Worm (Caenorhabditis elegans): ENCODE results near the gene T04C9.1.

T04C9.1 gene

DNA sequence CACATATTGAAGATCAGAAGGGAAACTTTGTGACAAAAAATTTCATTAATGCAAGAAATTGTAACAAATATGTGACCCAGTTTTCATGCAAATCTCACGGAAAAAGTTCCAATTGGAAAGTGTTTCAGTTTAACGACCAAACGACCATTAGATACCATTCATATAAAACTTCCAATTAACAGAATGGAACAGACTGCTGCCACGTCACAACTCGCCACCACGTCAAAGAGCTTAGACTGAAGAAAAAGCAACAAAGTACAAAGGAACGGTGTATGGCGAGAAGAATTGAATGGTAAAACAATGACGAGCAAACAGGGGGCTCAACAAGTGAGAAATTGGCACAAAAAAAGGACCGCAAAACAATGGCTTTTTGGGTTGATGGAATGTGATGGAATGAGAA is 7.7 kb upstream of the T04C9.1 start, which contains the start of gene T04C9.3:
TSS of gene T04C9.3 (plus strand) at position 301 of the 400 bp plus-strand sequence.
- no peak for TF ChIP-seq unc-130 (tag; optimal IDR thresholded peaks at IDR 0.05)
- TF ChIP-seq unc-86 (tag; optimal IDR thresholded peaks at IDR 0.05): no peak
- no peak for TF ChIP-seq lin-14 (GFP tag; optimal IDR thresholded peaks at IDR 0.05)
- TF ChIP-seq unc-30 (tag; optimal IDR thresholded peaks at IDR 0.05): no peak
- TF ChIP-seq pax-3 (tag; optimal IDR thresholded peaks at IDR 0.05): no peak
- no peak for TF ChIP-seq nhr-71 (tag; optimal IDR thresholded peaks at IDR 0.05)
- no peak for TF ChIP-seq xbp-1 (tag; optimal IDR thresholded peaks at IDR 0.05)
- TF ChIP-seq ceh-82 (tag; optimal IDR thresholded peaks at IDR 0.05): no peak
- no peak for TF ChIP-seq nhr-90 (tag; optimal IDR thresholded peaks at IDR 0.05; ENCODE audit: poor library complexity)
- no peak for TF ChIP-seq nhr-77 (tag; optimal IDR thresholded peaks at IDR 0.05)

DNA sequence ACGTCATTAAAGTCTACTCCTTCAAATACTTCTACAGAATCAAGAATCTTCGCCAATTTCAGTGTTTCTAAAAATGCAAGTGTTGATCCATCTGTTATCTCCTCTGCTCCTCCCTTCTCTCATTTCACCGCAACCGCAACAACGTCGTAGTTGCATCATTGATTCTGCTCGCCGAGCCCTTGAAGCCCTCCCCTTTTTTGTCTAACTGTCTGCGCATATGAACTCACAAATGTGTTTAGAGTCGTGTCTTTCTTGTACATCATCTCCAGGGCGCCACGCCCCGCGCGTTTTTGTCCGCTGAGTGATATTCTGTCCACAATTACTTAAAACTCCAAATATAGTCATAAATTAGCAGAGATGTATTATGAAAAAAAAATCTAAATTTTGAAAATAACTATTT is 5.0 kb upstream of the T04C9.1 start:
- TF ChIP-seq lsy-2 (tag; optimal IDR thresholded peaks at IDR 0.05) (peak in 1 of 2 experiments; percentile 16), lin-14 (GFP tag; optimal IDR thresholded peaks at IDR 0.05) (peak; percentile 50), nhr-71 (tag; optimal IDR thresholded peaks at IDR 0.05) (peak; percentile 7), nhr-19 (GFP tag; conservative IDR thresholded peaks at IDR 0.05) (0 out of 2 replicates have a peak, but pooled peaks have one; percentile 12), unc-62 (GFP tag; optimal IDR thresholded peaks at IDR 0.05) (no peak), ceh-82 (tag; optimal IDR thresholded peaks at IDR 0.05) (peak in 1 of 3 experiments; percentile 14), Y116A8C.19 (tag; optimal IDR thresholded peaks at IDR 0.05; ENCODE audit: borderline replicate concordance) (no peak), mep-1 (tag; optimal IDR thresholded peaks at IDR 0.05) (peak; percentile 15), lin-35 (GFP tag; optimal IDR thresholded peaks at IDR 0.05) (peak in 1 of 2 experiments; percentile 4), rnt-1 (tag; optimal IDR thresholded peaks at IDR 0.05) (peak; percentile 28), fkh-4 (tag; optimal IDR thresholded peaks at IDR 0.05; ENCODE audit: borderline replicate concordance) (no peak), egl-13 (tag; optimal IDR thresholded peaks at IDR 0.05) (peak; percentile 9)

- no peak for TF ChIP-seq pax-3 (tag; optimal IDR thresholded peaks at IDR 0.05)
- no peak for TF ChIP-seq snu-23 (GFP tag; optimal IDR thresholded peaks at IDR 0.05)
- TF ChIP-seq fkh-4 (tag; optimal IDR thresholded peaks at IDR 0.05; ENCODE audit: borderline replicate concordance): no peak
- no peak for TF ChIP-seq nhr-84 (tag; optimal IDR thresholded peaks at IDR 0.05)
- TF ChIP-seq elt-2 (tag; optimal IDR thresholded peaks at IDR 0.05): no peak
- no peak for TF ChIP-seq lsy-2 (tag; optimal IDR thresholded peaks at IDR 0.05)
- TF ChIP-seq lin-15B (tag; optimal IDR thresholded peaks at IDR 0.05): no peak
- TF ChIP-seq nhr-77 (tag; optimal IDR thresholded peaks at IDR 0.05): no peak
- TF ChIP-seq fos-1 (tag; optimal IDR thresholded peaks at IDR 0.05): no peak
- no peak for TF ChIP-seq grh-1 (GFP tag; IDR thresholded peaks at IDR 0.05)
- no peak for TF ChIP-seq efl-3 (GFP tag; optimal IDR thresholded peaks at IDR 0.05)
- no peak for TF ChIP-seq C04F5.9 (tag; optimal IDR thresholded peaks at IDR 0.05)
- no peak for TF ChIP-seq unc-30 (tag; optimal IDR thresholded peaks at IDR 0.05)
- TF ChIP-seq sup-37 (GFP tag; optimal IDR thresholded peaks at IDR 0.05): no peak
- TF ChIP-seq mep-1 (tag; optimal IDR thresholded peaks at IDR 0.05): no peak
- no peak for TF ChIP-seq dsc-1 (tag; optimal IDR thresholded peaks at IDR 0.05)
- no peak for TF ChIP-seq egl-27 (tag; optimal IDR thresholded peaks at IDR 0.05)
- TF ChIP-seq lin-39 (tag; optimal IDR thresholded peaks at IDR 0.05): no peak
- TF ChIP-seq tbx-2 (tag; optimal IDR thresholded peaks at IDR 0.05): no peak
- TF ChIP-seq rnt-1 (tag; optimal IDR thresholded peaks at IDR 0.05): no peak
These were observed 4.6 kb upstream of the T04C9.1 start for ce11 chrIII:5988461-5988860.

DNA sequence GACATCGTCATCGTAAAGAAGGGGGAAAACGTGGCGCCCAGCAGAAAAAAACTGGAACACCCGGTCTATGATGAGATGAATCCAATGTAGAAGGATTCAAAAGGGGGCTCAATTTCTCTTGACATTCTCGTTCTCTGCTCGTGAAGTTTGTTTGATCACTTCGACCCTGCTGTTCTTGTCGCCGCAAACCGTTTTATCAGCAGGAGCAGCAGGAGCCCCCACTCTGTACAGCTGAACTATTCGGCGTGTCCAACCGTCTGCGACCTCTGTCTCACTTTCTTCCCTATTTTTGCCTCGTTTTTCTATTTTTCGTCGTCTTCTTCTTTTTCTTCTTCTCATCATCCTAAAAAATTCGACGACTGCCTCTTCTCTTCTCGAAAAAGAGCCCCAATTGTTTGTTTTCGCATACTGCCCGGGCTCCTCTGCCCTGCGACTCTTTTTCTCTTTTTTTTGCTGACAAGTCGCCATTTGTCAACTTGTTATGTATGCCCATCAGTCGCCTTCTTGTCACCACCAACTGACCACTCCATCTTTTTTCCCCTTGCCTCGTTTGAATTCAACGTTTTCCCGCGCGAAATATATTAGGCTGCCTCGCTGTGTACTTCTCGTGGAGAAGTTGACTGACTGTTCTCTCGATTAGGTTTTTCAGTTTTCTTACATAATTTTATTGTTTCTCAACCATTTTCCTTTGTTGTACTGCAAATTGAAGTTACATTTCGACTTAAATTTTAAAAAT is 3.9 kb upstream of the T04C9.1 start:
- TF ChIP-seq snpc-4 (tag; optimal IDR thresholded peaks at IDR 0.05) (no peak), lin-14 (GFP tag; optimal IDR thresholded peaks at IDR 0.05) (peak; percentile 66), unc-30 (tag; optimal IDR thresholded peaks at IDR 0.05) (no peak), ztf-4 (tag; optimal IDR thresholded peaks at IDR 0.05) (no peak), hpl-2 (GFP tag; optimal IDR thresholded peaks at IDR 0.05) (no peak), xbp-1 (tag; optimal IDR thresholded peaks at IDR 0.05) (peak; percentile 11), egl-13 (tag; optimal IDR thresholded peaks at IDR 0.05) (no peak), grh-1 (GFP tag; IDR thresholded peaks at IDR 0.05) (no peak), nhr-84 (tag; optimal IDR thresholded peaks at IDR 0.05) (no peak), mep-1 (tag; optimal IDR thresholded peaks at IDR 0.05) (peak; percentile 45), zag-1 (tag; optimal IDR thresholded peaks at IDR 0.05) (no peak), alr-1 (tag; optimal IDR thresholded peaks at IDR 0.05; ENCODE audit: borderline replicate concordance) (no peak), pag-3 (tag; optimal IDR thresholded peaks at IDR 0.05; ENCODE audit: borderline replicate concordance, insufficient read depth) (no peak), nhr-20 (tag; optimal IDR thresholded peaks at IDR 0.05) (peak; percentile 35), snu-23 (GFP tag; optimal IDR thresholded peaks at IDR 0.05) (peak; percentile 23), efl-1 (optimal IDR thresholded peaks at IDR 0.05) (peak; percentile 77), efl-1 (GFP tag; optimal IDR thresholded peaks at IDR 0.05 in 1 of 2) (peak; percentile 81 to 97), nhr-19 (GFP tag; conservative IDR thresholded peaks at IDR 0.05) (no peak), zip-4 (GFP tag; optimal IDR thresholded peaks at IDR 0.05) (no peak), C04F5.9 (tag; optimal IDR thresholded peaks at IDR 0.05) (no peak), elt-2 (tag; optimal IDR thresholded peaks at IDR 0.05) (no peak), sup-37 (GFP tag; optimal IDR thresholded peaks at IDR 0.05) (no peak), lin-13 (GFP tag; optimal IDR thresholded peaks at IDR 0.05) (no peak)
